Worm (Caenorhabditis elegans) whole organism, midembryonic: ENCODE measurements around the gene ntp-1.

ENCODE experiments used
- T22C8.4 ChIP-seq: fragments of 200-800 bp; sonication (Bioruptor generic); IDR thresholded peaks from 2 replicates; pipeline ENCODE4 v1.3.6; 2022; ENCODE audit warnings: missing genetic modification characterization, missing compliant biosample characterization
- cog-1 ChIP-seq: sonication (generic microtip); optimal IDR thresholded peaks from 2 replicates; lab custom pipeline; 2016; ENCODE audit warnings: missing genetic modification characterization, missing compliant biosample characterization
- flt-1 ChIP-seq: fragments of 200-800 bp; sonication (Bioruptor generic); IDR thresholded peaks from 2 replicates; pipeline ENCODE4 v1.3.6; 2022; ENCODE audit warnings: missing genetic modification characterization, missing compliant biosample characterization
- med-1 ChIP-seq: sonication (generic microtip); optimal IDR thresholded peaks from 2 replicates; lab custom pipeline; 2017; ENCODE audit warnings: missing genetic modification characterization, mild to moderate bottlenecking, missing compliant biosample characterization, antibody characterized with exemption, missing genetic modification reagents; ENCODE audit not compliant: insufficient read depth
- ref-1 ChIP-seq: fragments of 200-800 bp; sonication (Bioruptor generic); conservative IDR thresholded peaks from 2 replicates; pipeline ENCODE4 v1.3.6; 2022; ENCODE audit warnings: missing genetic modification reagents, missing genetic modification characterization, missing compliant biosample characterization
- ztf-23 ChIP-seq: fragments of 200-800 bp; sonication (Bioruptor generic); IDR thresholded peaks from 2 replicates; pipeline ENCODE4 v1.3.6; 2022; ENCODE audit warnings: missing genetic modification reagents, missing genetic modification characterization, missing compliant biosample characterization
- ztf-29 ChIP-seq: fragments of 200-800 bp; sonication (Bioruptor generic); IDR thresholded peaks from 2 replicates; pipeline ENCODE4 v1.3.6; 2022; ENCODE audit warnings: missing genetic modification reagents, missing genetic modification characterization, missing compliant biosample characterization

DNA sequence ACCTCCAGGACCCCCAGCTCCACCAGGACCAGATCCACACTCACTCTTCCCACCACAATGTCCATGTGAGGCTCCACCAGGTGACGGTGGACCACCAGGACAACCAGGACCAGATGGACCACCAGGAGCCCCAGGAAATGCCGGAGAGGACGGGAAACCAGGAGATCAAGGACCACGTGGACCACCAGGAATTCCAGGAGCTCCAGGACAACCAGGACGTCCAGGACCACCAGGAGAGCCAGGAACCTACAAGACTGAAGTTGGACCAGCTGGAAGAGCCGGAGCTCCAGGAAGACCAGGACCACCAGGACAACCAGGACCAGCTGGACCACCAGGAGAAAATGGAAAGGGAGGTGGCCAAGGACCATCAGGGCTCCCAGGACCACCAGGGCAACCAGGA lies 40.5 kb downstream of the ntp-1 start:
- no peak for TF ChIP-seq ztf-23 (GFP tag; lab: Robert Waterston, UW)
- TF ChIP-seq flt-1 (GFP tag; lab: Robert Waterston, UW) = no peak
- TF ChIP-seq ref-1 = no peak
- TF ChIP-seq ztf-29 = no peak
- no peak for TF ChIP-seq cog-1 (tag; lab: Kevin White, UChicago)
- no peak for TF ChIP-seq T22C8.4 (GFP tag; lab: Robert Waterston, UW)
- TF ChIP-seq med-1 = no peak
